Worm (Caenorhabditis elegans) whole organism, L1 larva: Measurements from ENCODE around the gene dnj-3.

Source experiments
- C04F5.9 ChIP-seq: sonication (generic microtip); optimal IDR thresholded peaks from 2 replicates; lab custom pipeline; 2016; ENCODE audit warnings: missing genetic modification characterization, missing compliant biosample characterization
- Y116A8C.19 ChIP-seq: sonication (generic microtip); optimal IDR thresholded peaks from 2 replicates; lab custom pipeline; 2016; ENCODE audit warnings: missing compliant biosample characterization, missing genetic modification characterization, borderline replicate concordance
- aly-2 ChIP-seq: fragments of 150-350 bp; optimal IDR thresholded peaks from 2 replicates; lab custom pipeline; 2014; ENCODE audit warnings: missing biosample characterization, missing genetic modification characterization
- ama-1 ChIP-seq: fragments of 150-350 bp; optimal IDR thresholded peaks from 2 replicates; lab custom pipeline; 2014
- blmp-1 ChIP-seq: fragments of 150-350 bp; optimal IDR thresholded peaks from 2 replicates; lab custom pipeline; 2014; ENCODE audit warnings: missing biosample characterization, missing genetic modification characterization
- ceh-63 ChIP-seq: fragments of 200-800 bp; sonication (Bioruptor generic); optimal IDR thresholded peaks from 2 replicates; lab custom pipeline; 2018; ENCODE audit warnings: mild to moderate bottlenecking, missing genetic modification characterization, missing compliant biosample characterization
- ceh-88 ChIP-seq: fragments of 200-800 bp; sonication (Bioruptor generic); IDR thresholded peaks from 2 replicates; pipeline ENCODE4 v1.3.6; 2022; ENCODE audit warnings: missing genetic modification characterization, missing compliant biosample characterization
- ces-1 ChIP-seq: fragments of 150-350 bp; optimal IDR thresholded peaks from 2 replicates; lab custom pipeline; 2014; ENCODE audit warnings: missing biosample characterization, missing genetic modification reagents, missing genetic modification characterization
- dpl-1 ChIP-seq, 3 experiments: fragments of 150-350 bp in 2 of 3; sonication (generic microtip) in 1 of 3; optimal IDR thresholded peaks; 2 replicates each; lab custom pipeline; 2014 to 2017; ENCODE audit warnings: missing biosample characterization in 3 of 3, missing genetic modification characterization in 3 of 3, missing genetic modification reagents in 3 of 3
- efl-1 ChIP-seq, 4 experiments: fragments of 150-350 bp; optimal IDR thresholded peaks in 3 of 4; peaks in 1 of 4; 1 replicate in 1 of 4; 2 replicates in 3 of 4; lab custom pipeline; 2014; ENCODE audit warnings: missing biosample characterization in 2 of 4, missing genetic modification characterization in 2 of 4, missing genetic modification reagents in 2 of 4
- efl-3 ChIP-seq: fragments of 200-800 bp; sonication (Bioruptor generic); optimal IDR thresholded peaks from 2 replicates; lab custom pipeline; 2018; ENCODE audit warnings: mild to moderate bottlenecking, missing genetic modification characterization, missing compliant biosample characterization
- egl-27 ChIP-seq, 2 experiments: fragments of 150-350 bp in 1 of 2; sonication (generic microtip); optimal IDR thresholded peaks; 3 replicates each; lab custom pipeline; 2017 to 2018; ENCODE audit warnings: missing biosample characterization in 2 of 2, missing genetic modification characterization in 2 of 2, missing genetic modification reagents in 2 of 2
- elt-2 ChIP-seq: sonication (generic microtip); optimal IDR thresholded peaks from 2 replicates; lab custom pipeline; 2016; ENCODE audit warnings: missing genetic modification characterization, mild to moderate bottlenecking, inconsistent platforms, missing compliant biosample characterization, missing genetic modification reagents
- elt-3 ChIP-seq, 6 experiments: fragments of 150-350 bp in 1 of 6; sonication (generic microtip); optimal IDR thresholded peaks; 2 replicates each; lab custom pipeline; 2017 to 2018; ENCODE audit warnings: missing biosample characterization in 6 of 6, missing genetic modification characterization in 6 of 6, inconsistent platforms in 1 of 6
- ets-5 ChIP-seq: fragments of 200-800 bp; sonication (Bioruptor generic); IDR thresholded peaks from 2 replicates; pipeline ENCODE4 v1.3.6; 2022; ENCODE audit warnings: missing genetic modification characterization, missing compliant biosample characterization
- fkh-10 ChIP-seq: sonication (generic microtip); optimal IDR thresholded peaks from 2 replicates; lab custom pipeline; 2017; ENCODE audit warnings: missing biosample characterization, missing genetic modification reagents, missing genetic modification characterization
- hlh-17 ChIP-seq: fragments of 200-800 bp; sonication (Bioruptor generic); optimal IDR thresholded peaks from 2 replicates; lab custom pipeline; 2018; ENCODE audit warnings: missing genetic modification characterization, mild to moderate bottlenecking, missing compliant biosample characterization, moderate library complexity, borderline replicate concordance
- irx-1 ChIP-seq: sonication (generic microtip); optimal IDR thresholded peaks from 2 replicates; lab custom pipeline; 2016; ENCODE audit warnings: missing genetic modification characterization, missing compliant biosample characterization
- isw-1 ChIP-seq: fragments of 200-800 bp; sonication (Bioruptor generic); IDR thresholded peaks from 2 replicates; pipeline ENCODE4 v1.3.6; 2022; ENCODE audit warnings: missing genetic modification characterization, missing compliant biosample characterization
- jun-1 ChIP-seq: fragments of 150-350 bp; optimal IDR thresholded peaks from 2 replicates; lab custom pipeline; 2014; ENCODE audit warnings: missing biosample characterization, missing genetic modification reagents, missing genetic modification characterization
- lin-13 ChIP-seq: fragments of 150-350 bp; optimal IDR thresholded peaks from 2 replicates; lab custom pipeline; 2014; ENCODE audit warnings: missing biosample characterization, missing genetic modification reagents, missing genetic modification characterization
- lin-14 ChIP-seq: fragments of 200-800 bp; sonication (Bioruptor generic); optimal IDR thresholded peaks from 2 replicates; lab custom pipeline; 2018; ENCODE audit warnings: mild to moderate bottlenecking, missing genetic modification characterization, moderate library complexity, missing compliant biosample characterization
- lin-15B ChIP-seq: fragments of 150-350 bp; sonication (generic microtip); optimal IDR thresholded peaks from 3 replicates; lab custom pipeline; 2014; ENCODE audit warnings: missing biosample characterization, missing genetic modification characterization
- lsy-2 ChIP-seq, 2 experiments: fragments of 150-350 bp; optimal IDR thresholded peaks; 2 replicates each; lab custom pipeline; 2014; ENCODE audit warnings: missing biosample characterization in 2 of 2, missing genetic modification characterization in 2 of 2
- mep-1 ChIP-seq: fragments of 150-350 bp; optimal IDR thresholded peaks from 2 replicates; lab custom pipeline; 2014; ENCODE audit warnings: missing biosample characterization, missing genetic modification characterization
- nhr-11 ChIP-seq: fragments of 150-350 bp; optimal IDR thresholded peaks from 2 replicates; lab custom pipeline; 2014; ENCODE audit warnings: missing biosample characterization, missing genetic modification characterization
- nhr-19 ChIP-seq: fragments of 200-800 bp; sonication (Bioruptor generic); conservative IDR thresholded peaks from 2 replicates; pipeline ENCODE4 v1.3.6; 2022; ENCODE audit warnings: missing genetic modification characterization, missing compliant biosample characterization
- nhr-71 ChIP-seq: sonication (generic microtip); optimal IDR thresholded peaks from 2 replicates; lab custom pipeline; 2016; ENCODE audit warnings: mild to moderate bottlenecking, missing genetic modification characterization, moderate library complexity, missing compliant biosample characterization
- nhr-77 ChIP-seq: fragments of 150-350 bp; optimal IDR thresholded peaks from 2 replicates; lab custom pipeline; 2014; ENCODE audit warnings: missing biosample characterization, missing genetic modification characterization
- nhr-90 ChIP-seq: sonication (generic microtip); optimal IDR thresholded peaks from 2 replicates; lab custom pipeline; 2016; ENCODE audit warnings: mild to moderate bottlenecking, missing genetic modification characterization, missing compliant biosample characterization; ENCODE audit not compliant: poor library complexity
- pag-3 ChIP-seq: sonication (generic microtip); optimal IDR thresholded peaks from 2 replicates; lab custom pipeline; 2017; ENCODE audit warnings: missing genetic modification characterization, mild to moderate bottlenecking, missing compliant biosample characterization, antibody characterized with exemption, borderline replicate concordance; ENCODE audit not compliant: insufficient read depth
- pqm-1 ChIP-seq: sonication (generic microtip); optimal IDR thresholded peaks from 3 replicates; lab custom pipeline; 2017; ENCODE audit warnings: missing biosample characterization, missing genetic modification characterization
- skn-1 ChIP-seq: fragments of 150-350 bp; optimal IDR thresholded peaks from 2 replicates; lab custom pipeline; 2014; ENCODE audit warnings: missing biosample characterization, missing genetic modification characterization
- snu-23 ChIP-seq: sonication (generic microtip); optimal IDR thresholded peaks from 2 replicates; lab custom pipeline; 2016; ENCODE audit warnings: missing genetic modification characterization, missing compliant biosample characterization
- swsn-7 ChIP-seq: sonication (generic microtip); optimal IDR thresholded peaks from 2 replicates; lab custom pipeline; 2016; ENCODE audit warnings: missing genetic modification characterization, missing compliant biosample characterization
- tbx-2 ChIP-seq: sonication (generic microtip); optimal IDR thresholded peaks from 2 replicates; lab custom pipeline; 2016; ENCODE audit warnings: missing genetic modification characterization, missing compliant biosample characterization
- unc-130 ChIP-seq: fragments of 150-350 bp; optimal IDR thresholded peaks from 2 replicates; lab custom pipeline; 2017; ENCODE audit warnings: missing biosample characterization, missing genetic modification characterization, inconsistent platforms
- unc-62 ChIP-seq: fragments of 150-350 bp; optimal IDR thresholded peaks from 2 replicates; lab custom pipeline; 2014; ENCODE audit warnings: missing biosample characterization, missing genetic modification reagents, missing genetic modification characterization
- unc-98 ChIP-seq: fragments of 200-800 bp; sonication (Bioruptor generic); IDR thresholded peaks from 2 replicates; pipeline ENCODE4 v1.3.6; 2022; ENCODE audit warnings: missing genetic modification characterization, missing compliant biosample characterization
- vab-15 ChIP-seq: sonication (generic microtip); optimal IDR thresholded peaks from 2 replicates; lab custom pipeline; 2017; ENCODE audit warnings: missing genotype, mild to moderate bottlenecking, missing genetic modification characterization, missing compliant biosample characterization
- zag-1 ChIP-seq: fragments of 150-350 bp; optimal IDR thresholded peaks from 2 replicates; lab custom pipeline; 2014; ENCODE audit warnings: missing biosample characterization, missing genetic modification characterization
- ztf-11 ChIP-seq, 2 experiments: sonication (generic microtip); optimal IDR thresholded peaks; 2 replicates each; lab custom pipeline; 2016 to 2017; ENCODE audit warnings: missing genetic modification characterization in 2 of 2, missing biosample characterization in 1 of 2, missing compliant biosample characterization in 1 of 2

Gene dnj-3

ce11 chrV:15065068-15065744 lies 3.3 kb upstream of the dnj-3 start, which contains the start of gene C25D7.9 (continued):
- TF ChIP-seq C04F5.9 (no peak), lin-15B (tag; lab: Kevin White, UChicago) (no peak), vab-15 (no peak), nhr-71 (tag; lab: Kevin White, UChicago) (peak; percentile 48), zag-1 (tag; lab: Kevin White, UChicago) (no peak), unc-130 (tag; lab: Kevin White, UChicago) (no peak), ets-5 (GFP tag; lab: Robert Waterston, UW) (no peak), irx-1 (tag; lab: Kevin White, UChicago) (no peak), Y116A8C.19 (tag; lab: Kevin White, UChicago) (no peak), pag-3 (tag; lab: Kevin White, UChicago) (no peak), nhr-90 (tag; lab: Kevin White, UChicago) (no peak), unc-62 (GFP tag; lab: Kevin White, UChicago) (no peak), efl-3 (no peak), snu-23 (GFP tag; lab: Kevin White, UChicago) (peak; percentile 46), lin-14 (GFP tag; lab: Kevin White, UChicago) (peak; percentile 55), ceh-88 (GFP tag; lab: Robert Waterston, UW) (no peak), hlh-17 (no peak), dpl-1 (GFP tag; optimal IDR thresholded peaks at IDR 0.05; lab: Kevin White, UChicago) (peak; percentile 17 to 52 (median 45)), unc-98 (GFP tag; lab: Robert Waterston, UW) (no peak), ces-1 (GFP tag; lab: Kevin White, UChicago) (no peak), elt-2 (tag; lab: Kevin White, UChicago) (no peak), lin-13 (GFP tag; lab: Kevin White, UChicago) (peak; percentile 32), swsn-7 (tag; lab: Kevin White, UChicago) (peak; percentile 19), tbx-2 (tag; lab: Kevin White, UChicago) (peak; percentile 15), pqm-1 (no peak), jun-1 (no peak), ceh-63 (GFP tag; lab: Kevin White, UChicago) (no peak), lsy-2 (tag; optimal IDR thresholded peaks at IDR 0.05; lab: Kevin White, UChicago) (peak; percentile 31 to 62), aly-2 (no peak), fkh-10 (GFP tag; lab: Kevin White, UChicago) (no peak), nhr-77 (tag; lab: Kevin White, UChicago) (no peak)

- TF ChIP-seq ceh-63 (GFP tag; lab: Kevin White, UChicago) (no peak), efl-1 (optimal IDR thresholded peaks at IDR 0.05; lab: Kevin White, UChicago) (no peak), efl-1 (GFP tag; optimal IDR thresholded peaks at IDR 0.05 in 1 of 2; lab: Kevin White, UChicago) (peak in 1 of 2 experiments; percentile 13)
Observed at ce11 chrV:15065837-15066348, 2.6 kb upstream of the dnj-3 start, which contains the start of gene otub-1. Gene otub-1, plus strand, starts transcription at chrV:15066298.

ce11 chrV:15067165-15067564 lies 1.3 kb upstream of the dnj-3 start, which contains the start of gene C25D7.10:
Gene C25D7.10, plus strand, starts transcription at chrV:15067465.
- no peak for TF ChIP-seq isw-1 (GFP tag; lab: Robert Waterston, UW)
- TF ChIP-seq skn-1 (tag; lab: Kevin White, UChicago) = no peak
- no peak for TF ChIP-seq egl-27 (tag; optimal IDR thresholded peaks at IDR 0.05; lab: Kevin White, UChicago)
- no peak for TF ChIP-seq mep-1
- no peak for TF ChIP-seq ztf-11 (tag; optimal IDR thresholded peaks at IDR 0.05; lab: Kevin White, UChicago)
- no peak for TF ChIP-seq nhr-11
- TF ChIP-seq blmp-1 (tag; lab: Kevin White, UChicago) = no peak
- no peak for TF ChIP-seq ama-1 (lab: Kevin White, UChicago)
- TF ChIP-seq nhr-19 = no peak
- TF ChIP-seq irx-1 (tag; lab: Kevin White, UChicago) = no peak
- TF ChIP-seq pag-3 (tag; lab: Kevin White, UChicago) = no peak
- no peak for TF ChIP-seq elt-2 (tag; lab: Kevin White, UChicago)
- TF ChIP-seq elt-3 (tag; optimal IDR thresholded peaks at IDR 0.05; lab: Kevin White, UChicago) = no peak
- TF ChIP-seq unc-62 (GFP tag; lab: Kevin White, UChicago) = no peak
